Fruit fly (Drosophila melanogaster): ENCODE measurements around the gene CG31787.

The CG31787 gene

dm6 chr2L:18328737-18329136 is 43.2 kb upstream of the CG31787 start (continued):
- TF ChIP-seq CG2199 (GFP tag; IDR thresholded peaks at IDR 0.05) (0 out of 3 replicates have a peak, but pooled peaks have one; percentile 44), CG2712 (tag; optimal IDR thresholded peaks at IDR 0.05) (peak; percentile 48), knrl (GFP tag; IDR thresholded peaks at IDR 0.05; ENCODE audit: partially characterized antibody) (no peak), kni (GFP tag; optimal IDR thresholded peaks at IDR 0.05) (no peak), CG6854 (GFP tag; optimal IDR thresholded peaks at IDR 0.05) (no peak), Eip74EF (GFP tag; optimal IDR thresholded peaks at IDR 0.05) (no peak), CG1233 (GFP tag; optimal IDR thresholded peaks at IDR 0.05) (no peak), CG3065 (GFP tag; optimal IDR thresholded peaks at IDR 0.05) (no peak), Awh (GFP tag; IDR thresholded peaks at IDR 0.05) (0 out of 2 replicates have a peak, but pooled peaks have one; percentile 43), Hr78 (GFP tag; optimal IDR thresholded peaks at IDR 0.05) (no peak), CG4360 (GFP tag; IDR thresholded peaks at IDR 0.05) (no peak), HLH3B (GFP tag; IDR thresholded peaks at IDR 0.05) (peak; percentile 61; the same call in 1 of the 2 replicates), croc (GFP tag; conservative IDR thresholded peaks at IDR 0.05) (no peak), CG34224 (GFP tag; IDR thresholded peaks at IDR 0.05; ENCODE audit: partially characterized antibody) (no peak), ab (GFP tag; optimal IDR thresholded peaks at IDR 0.05) (peak; percentile 8), vnd (GFP tag; IDR thresholded peaks at IDR 0.05; ENCODE audit: partially characterized antibody) (no peak), B-H2 (GFP tag; optimal IDR thresholded peaks at IDR 0.05) (no peak), crol (GFP tag; IDR thresholded peaks at IDR 0.05) (no peak), dmrt99B (tag; optimal IDR thresholded peaks at IDR 0.05) (peak; percentile 64), CG17568 (GFP tag; optimal IDR thresholded peaks at IDR 0.05) (no peak), ranshi (GFP tag; IDR thresholded peaks at IDR 0.05) (0 out of 2 replicates have a peak, but pooled peaks have one; percentile 53), CG2120 (GFP tag; optimal IDR thresholded peaks at IDR 0.05) (peak; percentile 39), chn (GFP tag; optimal IDR thresholded peaks at IDR 0.05) (peak; percentile 17), CG8281 (tag; optimal IDR thresholded peaks at IDR 0.05) (peak; percentile 80), Tbp (GFP tag; optimal IDR thresholded peaks at IDR 0.05) (no peak), CG31441 (GFP tag; IDR thresholded peaks at IDR 0.05) (peak; percentile 28; the same call in 1 of the 2 replicates), MTF-1 (GFP tag; optimal IDR thresholded peaks at IDR 0.05; ENCODE audit: borderline replicate concordance) (no peak), otp (GFP tag; IDR thresholded peaks at IDR 0.05) (no peak), en (GFP tag; optimal IDR thresholded peaks at IDR 0.05) (peak; percentile 34), HLHmδ (GFP tag; optimal IDR thresholded peaks at IDR 0.05) (no peak), Atf-2 (GFP tag; optimal IDR thresholded peaks at IDR 0.05) (peak; percentile 8), tna (GFP tag; IDR thresholded peaks at IDR 0.05; ENCODE audit: partially characterized antibody) (no peak), CG11456 (GFP tag; IDR thresholded peaks at IDR 0.05) (no peak), CG1832 (GFP tag; optimal IDR thresholded peaks at IDR 0.05) (no peak), CG3163 (GFP tag; optimal IDR thresholded peaks at IDR 0.05) (no peak), tup (GFP tag; optimal IDR thresholded peaks at IDR 0.05) (no peak), CG10147 (GFP tag; optimal IDR thresholded peaks at IDR 0.05) (no peak), CG6254 (GFP tag; optimal IDR thresholded peaks at IDR 0.05) (peak; percentile 48), Ravus (GFP tag; IDR thresholded peaks at IDR 0.05) (no peak), seq (GFP tag; IDR thresholded peaks at IDR 0.05) (0 out of 2 replicates have a peak, but pooled peaks have one; percentile 39), CG12071 (GFP tag; optimal IDR thresholded peaks at IDR 0.05) (peak; percentile 33), CG14441 (GFP tag; IDR thresholded peaks at IDR 0.05) (peak; percentile 70), ttk (GFP tag; IDR thresholded peaks at IDR 0.05) (peak; percentile 40; the same call in 1 of the 2 replicates), Rfx (GFP tag; IDR thresholded peaks at IDR 0.05) (peak; percentile 66), CG42726 (GFP tag; IDR thresholded peaks at IDR 0.05; ENCODE audit: partially characterized antibody) (no peak), dmrt11E (tag; optimal IDR thresholded peaks at IDR 0.05) (no peak), jing (GFP tag; optimal IDR thresholded peaks at IDR 0.05) (peak; percentile 3), fru (optimal IDR thresholded peaks at IDR 0.05) (no peak), CG7786 (GFP tag; optimal IDR thresholded peaks at IDR 0.05) (peak; percentile 44), abd-A (tag; optimal IDR thresholded peaks at IDR 0.05) (no peak)

Measured in whole organism, embryonic.